Worm (Caenorhabditis elegans) whole organism, young adult: ENCODE results near the gene mrpl-49.

Experiments
- D2030.7 ChIP-seq: fragments of 200-800 bp; sonication (Bioruptor generic); IDR thresholded peaks from 2 replicates; pipeline ENCODE4 v1.3.6; 2022; ENCODE audit warnings: missing genetic modification reagents, missing genetic modification characterization, missing compliant biosample characterization
- F10E7.11 ChIP-seq: sonication (generic microtip); optimal IDR thresholded peaks from 2 replicates; lab custom pipeline; 2017; ENCODE audit warnings: mild to moderate bottlenecking, missing genetic modification characterization, moderate library complexity, missing compliant biosample characterization
- F52B5.7 ChIP-seq: sonication (generic microtip); optimal IDR thresholded peaks from 2 replicates; lab custom pipeline; 2016; ENCODE audit warnings: mild to moderate bottlenecking, missing genetic modification characterization, missing compliant biosample characterization
- F55B11.4 ChIP-seq: sonication (generic microtip); optimal IDR thresholded peaks from 2 replicates; lab custom pipeline; 2016; ENCODE audit warnings: missing compliant biosample characterization, missing genetic modification characterization, borderline replicate concordance; ENCODE audit not compliant: insufficient read depth
- F57A8.1 ChIP-seq: fragments of 200-800 bp; sonication (Bioruptor generic); optimal IDR thresholded peaks from 2 replicates; lab custom pipeline; 2018; ENCODE audit warnings: mild to moderate bottlenecking, missing genetic modification characterization, moderate library complexity, missing compliant biosample characterization
- Y79H2A.3 ChIP-seq: fragments of 200-800 bp; sonication (Bioruptor generic); conservative IDR thresholded peaks from 2 replicates; pipeline ENCODE4 v1.3.6; 2022; ENCODE audit warnings: missing genetic modification reagents, missing genetic modification characterization, missing compliant biosample characterization
- cebp-1 ChIP-seq, 2 experiments: fragments of 200-800 bp in 1 of 2; sonication (Bioruptor generic) in 1 of 2; sonication (generic microtip) in 1 of 2; IDR thresholded peaks in 1 of 2; optimal IDR thresholded peaks in 1 of 2; 2 replicates each; pipeline versions ENCODE4 v1.3.6 to Lab custom; 2017 to 2022; ENCODE audit warnings: missing compliant biosample characterization in 2 of 2, missing genetic modification characterization in 2 of 2, mild to moderate bottlenecking in 1 of 2, missing genetic modification reagents in 1 of 2, moderate library complexity in 1 of 2
- cebp-2 ChIP-seq: fragments of 200-800 bp; sonication (Bioruptor generic); IDR thresholded peaks from 2 replicates; pipeline ENCODE4 v1.3.6; 2022; ENCODE audit warnings: missing genetic modification characterization, missing compliant biosample characterization
- ceh-100 ChIP-seq: fragments of 200-800 bp; sonication (Bioruptor generic); IDR thresholded peaks from 2 replicates; pipeline ENCODE4 v1.3.6; 2022; ENCODE audit warnings: missing genetic modification reagents, missing genetic modification characterization, missing compliant biosample characterization
- chd-7 ChIP-seq: sonication (generic microtip); optimal IDR thresholded peaks from 2 replicates; lab custom pipeline; 2016; ENCODE audit warnings: mild to moderate bottlenecking, missing genetic modification characterization, moderate library complexity, missing compliant biosample characterization
- egl-44 ChIP-seq: fragments of 200-800 bp; sonication (Bioruptor generic); IDR thresholded peaks from 2 replicates; pipeline ENCODE4 v1.3.6; 2022; ENCODE audit warnings: missing genetic modification reagents, missing genetic modification characterization, missing compliant biosample characterization
- ets-4 ChIP-seq: fragments of 200-800 bp; sonication (Bioruptor generic); optimal IDR thresholded peaks from 2 replicates; lab custom pipeline; 2018; ENCODE audit warnings: mild to moderate bottlenecking, missing genetic modification characterization, missing compliant biosample characterization
- hlh-12 ChIP-seq: sonication (generic microtip); optimal IDR thresholded peaks from 2 replicates; lab custom pipeline; 2016; ENCODE audit warnings: missing genetic modification characterization, missing compliant biosample characterization
- let-526 ChIP-seq: fragments of 200-800 bp; sonication (Bioruptor generic); IDR thresholded peaks from 2 replicates; pipeline ENCODE4 v1.3.6; 2022; ENCODE audit warnings: missing genetic modification reagents, missing genetic modification characterization, missing compliant biosample characterization
- let-607 ChIP-seq, 2 experiments: fragments of 200-800 bp in 1 of 2; sonication (Bioruptor generic) in 1 of 2; sonication (generic microtip) in 1 of 2; optimal IDR thresholded peaks; 2 replicates each; lab custom pipeline; 2016 to 2018; ENCODE audit warnings: mild to moderate bottlenecking in 2 of 2, missing compliant biosample characterization in 2 of 2, missing genetic modification characterization in 2 of 2, moderate library complexity in 2 of 2, missing genotype in 1 of 2
- lin-35 ChIP-seq, 3 experiments: fragments of 150-350 bp in 2 of 3; sonication (generic microtip) in 1 of 3; optimal IDR thresholded peaks; 2 replicates each; lab custom pipeline; 2014 to 2018; ENCODE audit warnings: missing biosample characterization in 3 of 3, missing genetic modification characterization in 3 of 3, missing genetic modification reagents in 3 of 3
- lin-54 ChIP-seq: fragments of 200-800 bp; sonication (Bioruptor generic); optimal IDR thresholded peaks from 2 replicates; lab custom pipeline; 2018; ENCODE audit warnings: mild to moderate bottlenecking, missing genetic modification characterization, missing compliant biosample characterization
- lsy-27 ChIP-seq: sonication (generic microtip); optimal IDR thresholded peaks from 2 replicates; lab custom pipeline; 2017; ENCODE audit warnings: missing genetic modification characterization, mild to moderate bottlenecking, missing compliant biosample characterization, antibody characterized with exemption, missing genotype, borderline replicate concordance; ENCODE audit not compliant: insufficient read depth
- madf-6 ChIP-seq: fragments of 200-800 bp; sonication (Bioruptor generic); IDR thresholded peaks from 2 replicates; pipeline ENCODE4 v1.3.6; 2022; ENCODE audit warnings: missing genetic modification reagents, missing genetic modification characterization, missing compliant biosample characterization
- mes-4 ChIP-seq: sonication (generic microtip); optimal IDR thresholded peaks from 2 replicates; lab custom pipeline; 2016; ENCODE audit warnings: missing genotype, missing genetic modification characterization, missing compliant biosample characterization
- nfyb-1 ChIP-seq: fragments of 200-800 bp; sonication (Bioruptor generic); IDR thresholded peaks from 2 replicates; pipeline ENCODE4 v1.3.6; 2022; ENCODE audit warnings: missing genetic modification reagents, missing genetic modification characterization, missing compliant biosample characterization
- nhr-80 ChIP-seq: sonication (generic microtip); optimal IDR thresholded peaks from 2 replicates; lab custom pipeline; 2016; ENCODE audit warnings: missing genetic modification characterization, missing compliant biosample characterization
- nhr-90 ChIP-seq: sonication (generic microtip); optimal IDR thresholded peaks from 2 replicates; lab custom pipeline; 2016; ENCODE audit warnings: missing genotype, mild to moderate bottlenecking, missing genetic modification characterization, missing compliant biosample characterization
- rec-8 ChIP-seq, 2 experiments: sonication (generic microtip); optimal IDR thresholded peaks; 2 replicates each; lab custom pipeline; 2016; ENCODE audit warnings: mild to moderate bottlenecking in 2 of 2, missing genetic modification characterization in 2 of 2, missing genetic modification reagents in 2 of 2, missing genotype in 2 of 2, missing biosample characterization in 1 of 2, missing compliant biosample characterization in 1 of 2, moderate library complexity in 1 of 2
- sea-2 ChIP-seq: fragments of 200-800 bp; sonication (Bioruptor generic); IDR thresholded peaks from 2 replicates; pipeline ENCODE4 v1.3.6; 2022; ENCODE audit warnings: missing genetic modification characterization, missing compliant biosample characterization
- sptf-2 ChIP-seq: fragments of 200-800 bp; sonication (Bioruptor generic); optimal IDR thresholded peaks from 2 replicates; lab custom pipeline; 2018; ENCODE audit warnings: mild to moderate bottlenecking, missing genetic modification characterization, missing compliant biosample characterization
- tbp1 ChIP-seq: fragments of 200-800 bp; sonication (Bioruptor generic); optimal IDR thresholded peaks from 2 replicates; lab custom pipeline; 2018; ENCODE audit warnings: mild to moderate bottlenecking, missing genetic modification characterization, missing compliant biosample characterization
- xnd-1 ChIP-seq: sonication (generic microtip); optimal IDR thresholded peaks from 2 replicates; lab custom pipeline; 2016; ENCODE audit warnings: missing genotype, missing genetic modification reagents, missing genetic modification characterization, missing compliant biosample characterization

Gene mrpl-49

DNA sequence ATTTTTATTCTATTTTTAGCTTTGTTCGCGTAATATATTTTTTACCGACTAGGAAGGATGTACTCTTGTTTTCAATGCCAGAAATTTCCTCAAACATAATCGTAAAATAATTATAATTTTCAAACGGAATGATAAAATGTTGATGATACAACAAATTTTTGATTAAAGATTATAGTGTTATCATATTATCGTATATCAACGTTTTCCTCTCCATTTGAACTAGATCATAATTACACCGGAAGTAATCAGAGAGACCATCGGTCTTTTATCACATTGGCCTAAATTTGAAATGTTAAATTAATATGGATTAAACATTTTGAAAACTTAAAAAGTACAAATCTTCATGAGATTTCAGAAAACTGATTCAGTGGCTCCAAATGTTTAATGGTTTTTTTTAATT is 4.3 kb downstream of the mrpl-49 start:
- TF ChIP-seq nhr-80 (tag; lab: Kevin White, UChicago) (peak; percentile 5), Y79H2A.3 (GFP tag; lab: Robert Waterston, UW) (no peak)

DNA sequence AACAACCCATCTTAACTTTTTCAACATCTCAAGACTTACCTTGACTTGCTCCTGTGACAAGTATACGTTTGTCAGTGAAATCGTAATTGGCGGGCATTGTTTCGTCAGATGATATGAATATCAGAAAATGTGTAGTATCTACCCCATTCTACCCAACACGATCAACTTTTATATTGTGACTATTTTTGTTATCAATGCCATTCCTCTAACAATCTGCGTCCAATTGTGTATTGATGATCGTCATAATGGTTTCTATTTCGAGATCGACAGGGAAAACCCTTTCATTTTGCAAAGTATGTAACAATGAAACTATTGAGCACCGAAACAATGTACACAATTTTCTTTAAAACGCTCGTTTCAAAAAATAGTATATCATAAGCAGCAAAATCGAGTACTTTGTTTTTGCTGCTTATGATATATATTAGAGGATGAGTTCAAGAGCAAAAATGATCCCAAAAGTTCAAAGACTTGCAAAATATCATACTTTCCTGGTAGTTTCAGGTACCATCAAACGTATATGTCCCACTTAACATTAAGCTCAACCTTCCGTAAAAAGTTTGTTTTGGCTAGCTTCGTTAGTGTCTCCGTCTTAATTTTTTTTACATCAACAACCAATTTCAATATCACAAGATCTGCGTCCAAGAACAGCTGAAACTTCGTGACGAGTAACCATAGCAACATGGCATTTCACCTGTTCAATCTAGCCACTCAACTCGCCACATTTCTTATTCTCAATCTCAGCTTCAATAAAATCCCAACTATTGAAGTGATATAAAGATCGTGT is 5.2 kb downstream of the mrpl-49 start, which contains the start of the genes dhs-21 and xbx-9:
Gene dhs-21, minus strand, starts transcription at position 181 of the 784 bp plus-strand sequence.
Gene xbx-9, plus strand, starts transcription at position 734 of the 784 bp plus-strand sequence.
- TF ChIP-seq D2030.7 (GFP tag; lab: Robert Waterston, UW) = no peak
- peak; percentile 70 for TF ChIP-seq nhr-80 (tag; lab: Kevin White, UChicago)
- no peak for TF ChIP-seq hlh-12 (tag; lab: Kevin White, UChicago)
- no peak for TF ChIP-seq ceh-100 (GFP tag; lab: Robert Waterston, UW)

ce11 chrV:12736166-12736753 is 7.8 kb downstream of the mrpl-49 start, which contains the start of gene cky-1:
cky-1 (plus strand) TSS chrV:12736703.
- TF ChIP-seq cebp-1 (GFP tag; IDR thresholded peaks at IDR 0.05; lab: Robert Waterston, UW) (no peak), cebp-1 (tag; optimal IDR thresholded peaks at IDR 0.05; lab: Kevin White, UChicago) (no peak), lin-35 (GFP tag; optimal IDR thresholded peaks at IDR 0.05; lab: Kevin White, UChicago) (no peak), lsy-27 (tag; lab: Kevin White, UChicago) (no peak), F57A8.1 (GFP tag; lab: Kevin White, UChicago) (no peak), lin-54 (no peak), F55B11.4 (tag; lab: Kevin White, UChicago) (no peak), F10E7.11 (no peak), xnd-1 (tag; lab: Kevin White, UChicago) (no peak), ceh-100 (GFP tag; lab: Robert Waterston, UW) (no peak), egl-44 (no peak), ets-4 (no peak), let-607 (tag; optimal IDR thresholded peaks at IDR 0.05; lab: Kevin White, UChicago) (no peak)

- no peak for TF ChIP-seq mes-4 (tag; lab: Kevin White, UChicago)
- TF ChIP-seq nhr-80 (tag; lab: Kevin White, UChicago) = peak; percentile 94
- no peak for TF ChIP-seq tbp1
- TF ChIP-seq rec-8 (tag; optimal IDR thresholded peaks at IDR 0.05; lab: Kevin White, UChicago) = no peak
- no peak for TF ChIP-seq sea-2
- TF ChIP-seq ceh-100 (GFP tag; lab: Robert Waterston, UW) = no peak
- no peak for TF ChIP-seq madf-6 (GFP tag; lab: Robert Waterston, UW)
These were observed 13.3 kb downstream of the mrpl-49 start, which contains the start of gene hrg-7 for ce11 chrV:12741684-12742083. hrg-7 (plus strand) TSS chrV:12742041.

- 0 out of 2 replicates have a peak, but pooled peaks have one; percentile 17 for TF ChIP-seq nfyb-1 (GFP tag; lab: Robert Waterston, UW)
- TF ChIP-seq nhr-80 (tag; lab: Kevin White, UChicago) = peak; percentile 41
- peak; percentile 11 for TF ChIP-seq chd-7 (tag; lab: Kevin White, UChicago)
- TF ChIP-seq nhr-90 (tag; lab: Kevin White, UChicago) = peak; percentile 38
- no peak for TF ChIP-seq let-526
- 0 out of 2 replicates have a peak, but pooled peaks have one; percentile 19 for TF ChIP-seq cebp-2
- no peak for TF ChIP-seq mes-4 (tag; lab: Kevin White, UChicago)
- no peak for TF ChIP-seq sptf-2
- peak; percentile 55 for TF ChIP-seq F52B5.7
- TF ChIP-seq, all 124 proteins: peak for 6
These were observed 15.5 kb downstream of the mrpl-49 start for ce11 chrV:12743778-12744502.
